Worm (Caenorhabditis elegans): ENCODE measurements around the gene C28A5.1.

- TF ChIP-seq unc-62 (GFP tag; optimal IDR thresholded peaks at IDR 0.05): peak; percentile 82
- no peak for TF ChIP-seq flh-1 (GFP tag; optimal IDR thresholded peaks at IDR 0.05)
Observed at ce11 chrIII:4453768-4454167, 19.6 kb upstream of the C28A5.1 start.

Measured in whole organism, mixed stage, embryonic.